Worm (Caenorhabditis elegans) whole organism, L1 larva: ENCODE results near the gene mms-19.

ENCODE experiments used
- dpl-1 ChIP-seq, 3 experiments: fragments of 150-350 bp in 2 of 3; sonication (generic microtip) in 1 of 3; optimal IDR thresholded peaks; 2 replicates each; lab custom pipeline; 2014 to 2017; ENCODE audit warnings: missing biosample characterization in 3 of 3, missing genetic modification characterization in 3 of 3, missing genetic modification reagents in 3 of 3
- fos-1 ChIP-seq: fragments of 150-350 bp; optimal IDR thresholded peaks from 2 replicates; lab custom pipeline; 2014; ENCODE audit warnings: missing biosample characterization, missing genetic modification characterization
- jun-1 ChIP-seq: fragments of 150-350 bp; optimal IDR thresholded peaks from 2 replicates; lab custom pipeline; 2014; ENCODE audit warnings: missing biosample characterization, missing genetic modification reagents, missing genetic modification characterization
- nhr-77 ChIP-seq: fragments of 150-350 bp; optimal IDR thresholded peaks from 2 replicates; lab custom pipeline; 2014; ENCODE audit warnings: missing biosample characterization, missing genetic modification characterization
- pqm-1 ChIP-seq: sonication (generic microtip); optimal IDR thresholded peaks from 3 replicates; lab custom pipeline; 2017; ENCODE audit warnings: missing biosample characterization, missing genetic modification characterization
- skn-1 ChIP-seq: fragments of 150-350 bp; optimal IDR thresholded peaks from 2 replicates; lab custom pipeline; 2014; ENCODE audit warnings: missing biosample characterization, missing genetic modification characterization

- TF ChIP-seq nhr-77 (tag; lab: Kevin White, UChicago), result no peak
- TF ChIP-seq dpl-1 (GFP tag; optimal IDR thresholded peaks at IDR 0.05; lab: Kevin White, UChicago), result no peak
- TF ChIP-seq fos-1, result no peak
- TF ChIP-seq pqm-1 (tag; lab: Kevin White, UChicago), result no peak
- TF ChIP-seq skn-1, result no peak
- no peak for TF ChIP-seq jun-1 (tag; lab: Kevin White, UChicago)
These were observed 25.4 kb upstream of the mms-19 start, which contains the start of gene grl-18 for ce11 chrV:5488766-5489165.
